Fruit fly (Drosophila melanogaster): ENCODE measurements around the gene Argk2.

Gene Argk2

dm6 chr3L:9045318-9045717, 1.9 kb upstream of the Argk2 start (continued):
- TF ChIP-seq Gsc (GFP tag; IDR thresholded peaks at IDR 0.05) (0 out of 2 replicates have a peak, but pooled peaks have one; percentile 50), cas (GFP tag; IDR thresholded peaks at IDR 0.05) (no peak), Opbp (GFP tag; IDR thresholded peaks at IDR 0.05; ENCODE audit: partially characterized antibody) (no peak), CG13287 (GFP tag; IDR thresholded peaks at IDR 0.05; ENCODE audit: partially characterized antibody) (no peak), croc (GFP tag; conservative IDR thresholded peaks at IDR 0.05) (peak; percentile 55; the same call in 2 of the 3 replicates), CG12769 (tag; optimal IDR thresholded peaks at IDR 0.05) (peak; percentile 42), unc-4 (GFP tag; IDR thresholded peaks at IDR 0.05; ENCODE audit: partially characterized antibody) (no peak), Side (GFP tag; optimal IDR thresholded peaks at IDR 0.05) (peak; percentile 52), Dip2 (GFP tag; IDR thresholded peaks at IDR 0.05) (no peak), gcm (GFP tag; optimal IDR thresholded peaks at IDR 0.05) (peak; percentile 19), CG12391 (tag; optimal IDR thresholded peaks at IDR 0.05) (peak; percentile 53), crc (GFP tag; optimal IDR thresholded peaks at IDR 0.05) (peak; percentile 0), CHES-1-like (GFP tag; optimal IDR thresholded peaks at IDR 0.05) (no peak), Hr78 (GFP tag; optimal IDR thresholded peaks at IDR 0.05) (peak in 1 of 2 experiments; percentile 19), CG16815 (GFP tag; optimal IDR thresholded peaks at IDR 0.05) (peak; percentile 21), CG34224 (GFP tag; IDR thresholded peaks at IDR 0.05; ENCODE audit: partially characterized antibody) (no peak), CG18619 (GFP tag; optimal IDR thresholded peaks at IDR 0.05) (no peak), Dp (GFP tag; optimal IDR thresholded peaks at IDR 0.05) (no peak), seq (GFP tag; IDR thresholded peaks at IDR 0.05) (peak; percentile 77), CG7372 (GFP tag; IDR thresholded peaks at IDR 0.05) (peak; percentile 51; the same call in 1 of the 2 replicates), CG3847 (GFP tag; IDR thresholded peaks at IDR 0.05) (no peak; the same call in 1 of the 2 replicates), CG10209 (GFP tag; optimal IDR thresholded peaks at IDR 0.05) (peak; percentile 45), zf30C (GFP tag; optimal IDR thresholded peaks at IDR 0.05) (peak; percentile 78), zen2 (GFP tag; IDR thresholded peaks at IDR 0.05; ENCODE audit: partially characterized antibody) (no peak), Hr51 (GFP tag; optimal IDR thresholded peaks at IDR 0.05) (no peak), jigr1 (GFP tag; IDR thresholded peaks at IDR 0.05) (peak; percentile 29; the same call in 1 of the 3 replicates), slou (GFP tag; optimal IDR thresholded peaks at IDR 0.05) (no peak), CG8924 (tag; optimal IDR thresholded peaks at IDR 0.05) (peak; percentile 39), CG12236 (GFP tag; optimal IDR thresholded peaks at IDR 0.05) (peak; percentile 34), caup (GFP tag; optimal IDR thresholded peaks at IDR 0.05; ENCODE audit: severe bottlenecking) (peak; percentile 34), Meics (GFP tag; optimal IDR thresholded peaks at IDR 0.05) (peak; percentile 45), pb (GFP tag; optimal IDR thresholded peaks at IDR 0.05) (peak; percentile 61), Drgx (GFP tag; IDR thresholded peaks at IDR 0.05) (peak; percentile 68), chinmo (GFP tag; IDR thresholded peaks at IDR 0.05; ENCODE audit: partially characterized antibody) (no peak), dmrt99B (tag; optimal IDR thresholded peaks at IDR 0.05) (peak; percentile 82), CG13775 (GFP tag; optimal IDR thresholded peaks at IDR 0.05) (peak; percentile 29), abd-A (tag; optimal IDR thresholded peaks at IDR 0.05) (no peak), lola (GFP tag; optimal IDR thresholded peaks at IDR 0.05) (peak in 1 of 3 experiments; percentile 50), emc (GFP tag; optimal IDR thresholded peaks at IDR 0.05) (peak; percentile 40), CG11695 (GFP tag; IDR thresholded peaks at IDR 0.05) (peak; percentile 82), H2.0 (GFP tag; IDR thresholded peaks at IDR 0.05) (peak; percentile 37), CG11696 (GFP tag; IDR thresholded peaks at IDR 0.05) (no peak), kay (GFP tag; optimal IDR thresholded peaks at IDR 0.05) (peak; percentile 61), CG3838 (GFP tag; optimal IDR thresholded peaks at IDR 0.05) (no peak), fd3F (GFP tag; optimal IDR thresholded peaks at IDR 0.05) (no peak), eyg (GFP tag; optimal IDR thresholded peaks at IDR 0.05) (peak; percentile 60), CG17186 (GFP tag; optimal IDR thresholded peaks at IDR 0.05) (no peak), ci (GFP tag; IDR thresholded peaks at IDR 0.05) (peak; percentile 86), CG4424 (GFP tag; optimal IDR thresholded peaks at IDR 0.05) (peak; percentile 68)
